Fruit fly (Drosophila melanogaster) whole organism, pupa: ENCODE data around the gene Dic61B.

Experiments
- CG10348 ChIP-seq: fragments of 200-800 bp; sonication (Bioruptor generic); IDR thresholded peaks from 2 replicates; pipeline ENCODE4 v1.3.6; 2022; ENCODE audit warnings: missing biosample characterization, missing genetic modification characterization
- CG12605 ChIP-seq: fragments of 200-800 bp; sonication (Bioruptor generic); IDR thresholded peaks from 2 replicates; pipeline ENCODE4 v1.3.6; 2022; ENCODE audit warnings: missing biosample characterization, missing genetic modification characterization
- CG13204 ChIP-seq: fragments of 200-800 bp; sonication (Bioruptor generic); optimal IDR thresholded peaks from 2 replicates; lab custom pipeline; 2018; ENCODE audit warnings: missing biosample characterization, mild to moderate bottlenecking, missing genetic modification characterization, moderate library complexity
- CG14655 ChIP-seq: fragments of 200-800 bp; sonication (Bioruptor generic); optimal IDR thresholded peaks from 3 replicates; lab custom pipeline; 2017; ENCODE audit warnings: mild to moderate bottlenecking, missing biosample characterization, missing genetic modification reagents, missing genetic modification characterization
- CG15710 ChIP-seq: fragments of 200-800 bp; sonication (Bioruptor generic); optimal IDR thresholded peaks from 2 replicates; lab custom pipeline; 2018; ENCODE audit warnings: missing biosample characterization, mild to moderate bottlenecking, missing genetic modification characterization, moderate library complexity
- CG17806 ChIP-seq: fragments of 200-800 bp; sonication (Bioruptor generic); optimal IDR thresholded peaks from 2 replicates; lab custom pipeline; 2018; ENCODE audit warnings: missing biosample characterization, mild to moderate bottlenecking, missing genetic modification characterization, moderate library complexity
- CG32121 ChIP-seq: fragments of 200-800 bp; sonication (Bioruptor generic); IDR thresholded peaks from 2 replicates; pipeline ENCODE4 v1.3.6; 2022; ENCODE audit warnings: missing biosample characterization, missing genetic modification characterization
- CG34367 ChIP-seq: fragments of 200-800 bp; sonication (Bioruptor generic); optimal IDR thresholded peaks from 2 replicates; lab custom pipeline; 2018; ENCODE audit warnings: missing biosample characterization, mild to moderate bottlenecking, missing genetic modification characterization
- CG4496 ChIP-seq: fragments of 200-800 bp; sonication (Bioruptor generic); IDR thresholded peaks from 3 replicates; pipeline ENCODE4 v1.3.6; 2022; ENCODE audit warnings: missing biosample characterization, missing genetic modification characterization
- CG8159 ChIP-seq: fragments of 200-800 bp; sonication (Bioruptor generic); optimal IDR thresholded peaks from 3 replicates; lab custom pipeline; 2018; ENCODE audit warnings: missing biosample characterization, mild to moderate bottlenecking, missing genetic modification characterization, moderate library complexity
- CG8301 ChIP-seq: fragments of 200-800 bp; sonication (Bioruptor generic); optimal IDR thresholded peaks from 2 replicates; lab custom pipeline; 2018; ENCODE audit warnings: missing biosample characterization, mild to moderate bottlenecking, missing genetic modification characterization
- CG9948 ChIP-seq: fragments of 200-800 bp; sonication (Bioruptor generic); optimal IDR thresholded peaks from 2 replicates; lab custom pipeline; 2018; ENCODE audit warnings: missing biosample characterization, mild to moderate bottlenecking, missing genetic modification characterization, moderate library complexity
- D1 ChIP-seq: fragments of 200-800 bp; sonication (Bioruptor generic); optimal IDR thresholded peaks from 2 replicates; lab custom pipeline; 2018; ENCODE audit warnings: missing biosample characterization, mild to moderate bottlenecking, missing genetic modification characterization, moderate library complexity
- EcR ChIP-seq: fragments of 200-800 bp; sonication (Bioruptor generic); optimal IDR thresholded peaks from 3 replicates; lab custom pipeline; 2019; ENCODE audit warnings: missing biosample characterization, missing genetic modification characterization, mild to moderate bottlenecking, moderate library complexity, missing genetic modification reagents
- Ets98B ChIP-seq: fragments of 200-800 bp; sonication (Bioruptor generic); IDR thresholded peaks from 2 replicates; pipeline ENCODE4 v1.3.6; 2022; ENCODE audit warnings: missing biosample characterization, missing genetic modification characterization
- Pif1A ChIP-seq: fragments of 200-800 bp; sonication (Bioruptor generic); optimal IDR thresholded peaks from 3 replicates; lab custom pipeline; 2016; ENCODE audit warnings: missing biosample characterization, missing genetic modification characterization
- Pif1B ChIP-seq: fragments of 200-800 bp; sonication (Bioruptor generic); optimal IDR thresholded peaks from 3 replicates; lab custom pipeline; 2016; ENCODE audit warnings: missing biosample characterization, missing genetic modification characterization
- Snoo ChIP-seq: fragments of 200-800 bp; sonication (Bioruptor generic); optimal IDR thresholded peaks from 3 replicates; lab custom pipeline; 2017; ENCODE audit warnings: missing biosample characterization, mild to moderate bottlenecking, missing genetic modification characterization, inconsistent platforms
- fd96Ca ChIP-seq: fragments of 200-800 bp; sonication (Bioruptor generic); IDR thresholded peaks from 3 replicates; pipeline ENCODE4 v1.3.6; 2022; ENCODE audit warnings: missing biosample characterization, missing genetic modification characterization
- gl ChIP-seq: fragments of 200-800 bp; sonication (Bioruptor generic); optimal IDR thresholded peaks from 2 replicates; lab custom pipeline; 2018; ENCODE audit warnings: missing biosample characterization, mild to moderate bottlenecking, missing genetic modification characterization
- rn ChIP-seq: fragments of 200-800 bp; sonication (Bioruptor generic); IDR thresholded peaks from 2 replicates; pipeline ENCODE4 v1.3.6; 2022; ENCODE audit warnings: missing biosample characterization, missing genetic modification characterization

Gene Dic61B

DNA sequence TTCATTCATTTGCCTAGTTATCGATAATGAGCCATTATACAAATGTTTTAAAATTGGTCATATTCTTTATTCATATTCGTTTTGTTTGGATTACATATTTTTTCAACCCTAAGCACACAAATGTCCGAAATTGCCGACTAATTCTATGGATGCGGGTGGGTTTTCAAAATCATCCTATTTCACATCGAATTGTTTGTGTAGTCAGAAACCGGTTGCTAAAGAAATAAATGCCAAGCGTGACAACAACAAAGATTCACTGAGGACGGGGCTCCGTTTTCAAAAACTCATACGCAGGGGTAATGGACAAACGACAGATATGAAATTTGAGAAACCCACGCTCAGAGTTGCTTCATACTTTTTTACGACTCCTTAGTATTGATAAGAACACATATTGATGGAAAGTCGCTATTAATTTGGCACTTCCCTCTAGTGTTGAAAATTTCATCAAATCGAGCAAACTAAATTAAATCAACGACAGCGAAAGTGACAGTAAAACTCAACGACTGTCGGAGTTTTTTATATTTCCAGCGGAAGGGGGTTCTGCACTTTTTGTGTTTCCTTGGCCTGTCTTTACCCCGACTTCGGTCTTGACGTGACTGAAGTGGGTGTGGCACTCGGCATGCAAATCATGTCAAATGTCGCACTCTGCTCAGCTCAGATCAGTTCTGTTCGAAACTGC, 7.2 kb upstream of the Dic61B start:
- TF ChIP-seq CG12605 (GFP tag; lab: Robert Waterston, UW): no peak
- no peak for TF ChIP-seq gl (tag; lab: Kevin White, UChicago)
- no peak for TF ChIP-seq CG10348 (GFP tag; lab: Robert Waterston, UW)
- TF ChIP-seq CG8301 (tag; lab: Kevin White, UChicago): no peak
- TF ChIP-seq CG13204 (GFP tag; lab: Kevin White, UChicago): no peak
- TF ChIP-seq CG8159 (tag; lab: Kevin White, UChicago): no peak
- TF ChIP-seq D1: no peak
- no peak for TF ChIP-seq CG9948 (tag; lab: Kevin White, UChicago)
- TF ChIP-seq Pif1A: no peak
- TF ChIP-seq CG34367 (tag; lab: Kevin White, UChicago): no peak
- no peak for TF ChIP-seq CG4496
- TF ChIP-seq fd96Ca (GFP tag; lab: Robert Waterston, UW): no peak
- TF ChIP-seq CG15710: no peak
- no peak for TF ChIP-seq Ets98B
- no peak for TF ChIP-seq Snoo (tag; lab: Kevin White, UChicago)
- no peak for TF ChIP-seq Pif1B (GFP tag; lab: Kevin White, UChicago)
- no peak for TF ChIP-seq EcR
- no peak for TF ChIP-seq CG17806
- TF ChIP-seq rn (GFP tag; lab: Robert Waterston, UW): no peak
- TF ChIP-seq, all 21 proteins: peak for 0

DNA sequence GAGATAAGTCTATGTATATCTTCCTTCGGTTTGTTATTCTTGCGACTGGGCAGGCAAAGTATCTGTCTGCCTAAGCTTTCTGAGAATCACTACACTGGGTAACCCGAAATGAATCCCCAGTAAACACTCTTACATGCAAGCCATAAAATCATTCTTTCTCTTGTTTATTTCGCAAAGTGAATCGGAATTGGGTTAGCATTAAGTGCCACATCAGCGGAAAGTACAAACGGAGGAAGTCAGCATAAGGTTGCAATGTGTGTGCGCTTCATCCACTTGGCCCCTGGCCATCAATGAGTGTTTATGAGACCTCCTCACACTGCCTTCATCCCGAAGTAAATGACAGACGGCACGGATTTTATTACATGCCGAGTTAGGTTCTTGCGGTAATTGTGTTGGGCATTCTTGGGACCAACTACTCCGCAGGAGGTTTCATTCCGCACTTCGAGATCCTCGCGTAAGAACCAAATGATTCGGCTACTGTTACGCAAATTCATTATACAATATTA, 5.3 kb upstream of the Dic61B start:
- TF ChIP-seq CG13204 (GFP tag; lab: Kevin White, UChicago) (no peak), fd96Ca (GFP tag; lab: Robert Waterston, UW) (no peak), Ets98B (no peak), Pif1A (no peak), D1 (no peak), Pif1B (GFP tag; lab: Kevin White, UChicago) (no peak)

- TF ChIP-seq Snoo (tag; lab: Kevin White, UChicago): no peak
- TF ChIP-seq CG13204 (GFP tag; lab: Kevin White, UChicago): no peak
- TF ChIP-seq CG8301 (tag; lab: Kevin White, UChicago): no peak
- peak; percentile 13 for TF ChIP-seq Pif1B (GFP tag; lab: Kevin White, UChicago)
- TF ChIP-seq Ets98B: no peak
- TF ChIP-seq CG4496: no peak
- TF ChIP-seq Pif1A: peak; percentile 18
Measured at dm6 chr3L:156591-157303, 4.4 kb upstream of the Dic61B start.

DNA sequence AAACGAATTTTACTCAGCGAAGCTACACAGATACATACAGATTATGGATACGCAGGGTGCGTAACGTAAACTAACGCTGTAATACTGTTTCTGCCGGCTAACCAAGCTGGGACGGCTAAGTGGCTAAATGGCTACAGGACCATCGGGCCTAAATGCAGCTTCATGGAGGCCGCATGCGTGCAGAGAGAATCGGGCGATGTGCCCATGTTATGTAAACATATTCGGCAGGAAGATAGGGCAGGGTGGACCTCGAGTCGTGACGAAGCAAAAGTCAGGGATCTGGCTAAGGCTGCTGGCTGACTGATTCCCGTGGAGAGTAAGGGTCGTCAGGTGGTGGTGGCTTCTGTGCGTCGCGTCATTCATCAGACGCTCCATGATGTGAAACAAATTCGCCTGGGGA, 1.3 kb upstream of the Dic61B start:
- TF ChIP-seq gl (tag; lab: Kevin White, UChicago): no peak
- no peak for TF ChIP-seq fd96Ca (GFP tag; lab: Robert Waterston, UW)
- no peak for TF ChIP-seq CG4496
- TF ChIP-seq rn (GFP tag; lab: Robert Waterston, UW): no peak
- no peak for TF ChIP-seq Pif1A
- TF ChIP-seq CG12605 (GFP tag; lab: Robert Waterston, UW): no peak
- TF ChIP-seq D1: no peak
- TF ChIP-seq CG15710: no peak

- TF ChIP-seq CG32121 (GFP tag; lab: Robert Waterston, UW): no peak
- peak; percentile 8 for TF ChIP-seq D1
Measured at dm6 chr3L:145998-146576, 6.3 kb downstream of the Dic61B start, which contains the start of gene CG6845. TSS of gene CG6845 (plus strand) at chr3L:146433.

dm6 chr3L:140838-141559, 11.4 kb downstream of the Dic61B start:
- TF ChIP-seq Pif1B (GFP tag; lab: Kevin White, UChicago) (peak; percentile 8), CG12605 (GFP tag; lab: Robert Waterston, UW) (peak; percentile 15; the same call in 1 of the 2 replicates), D1 (no peak), CG13204 (GFP tag; lab: Kevin White, UChicago) (no peak), CG17806 (no peak), CG32121 (GFP tag; lab: Robert Waterston, UW) (no peak), EcR (peak; percentile 95), Pif1A (no peak), CG9948 (tag; lab: Kevin White, UChicago) (no peak), CG34367 (tag; lab: Kevin White, UChicago) (no peak), Snoo (tag; lab: Kevin White, UChicago) (no peak), Ets98B (peak; percentile 21; the same call in 1 of the 2 replicates), CG15710 (no peak), CG8159 (tag; lab: Kevin White, UChicago) (no peak), CG10348 (GFP tag; lab: Robert Waterston, UW) (no peak), gl (tag; lab: Kevin White, UChicago) (no peak), CG14655 (GFP tag; lab: Kevin White, UChicago) (no peak), rn (GFP tag; lab: Robert Waterston, UW) (no peak), CG8301 (tag; lab: Kevin White, UChicago) (no peak), fd96Ca (GFP tag; lab: Robert Waterston, UW) (no peak), CG4496 (0 out of 3 replicates have a peak, but pooled peaks have one; percentile 34)
